Fruit fly (Drosophila melanogaster): Measurements from ENCODE around the gene Ilp3.

DNA sequence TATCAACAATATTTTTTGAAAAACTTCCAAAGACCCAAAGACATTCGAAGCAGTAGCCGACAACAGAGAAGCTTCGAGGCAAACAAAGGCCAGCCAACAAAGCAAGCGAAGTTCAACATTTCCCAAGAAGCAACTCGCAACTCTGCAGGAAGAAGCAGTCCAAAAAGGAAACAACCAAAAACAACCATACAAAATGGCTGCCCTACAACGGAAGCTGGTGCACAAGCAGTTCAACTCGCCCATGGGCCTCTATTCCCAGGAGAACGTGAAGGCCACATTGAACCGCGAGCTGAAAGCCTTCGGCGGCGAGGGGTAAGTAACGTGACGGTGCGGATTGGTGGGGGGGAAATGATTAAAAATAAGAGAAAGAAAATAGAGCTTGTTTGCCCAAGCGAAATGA lies 18.3 kb upstream of the Ilp3 start:
- TF ChIP-seq CG2116 (GFP tag; optimal IDR thresholded peaks at IDR 0.05) = no peak
- TF ChIP-seq CTCF (GFP tag; optimal IDR thresholded peaks at IDR 0.05) = no peak
- TF ChIP-seq CG8478 (optimal IDR thresholded peaks at IDR 0.05) = no peak
- TF ChIP-seq Lpt (GFP tag; optimal IDR thresholded peaks at IDR 0.05) = no peak
